Worm (Caenorhabditis elegans): Measurements from ENCODE around the gene F46H5.4.

- no peak for TF ChIP-seq pha-4 (tag; optimal IDR thresholded peaks at IDR 0.05)
- no peak for TF ChIP-seq zfh-2 (GFP tag; conservative IDR thresholded peaks at IDR 0.05)
- TF ChIP-seq lin-26 (GFP tag; IDR thresholded peaks at IDR 0.05) = no peak
- no peak for TF ChIP-seq madf-3 (GFP tag; IDR thresholded peaks at IDR 0.05)
- no peak for TF ChIP-seq die-1 (tag; optimal IDR thresholded peaks at IDR 0.05)
- TF ChIP-seq pbrm-1 (GFP tag; IDR thresholded peaks at IDR 0.05) = no peak
- TF ChIP-seq lin-35 (GFP tag; optimal IDR thresholded peaks at IDR 0.05) = no peak
- TF ChIP-seq bed-2 (GFP tag; IDR thresholded peaks at IDR 0.05) = no peak
- no peak for TF ChIP-seq aptf-2 (GFP tag; conservative IDR thresholded peaks at IDR 0.05)
- TF ChIP-seq F49E8.2 (tag; optimal IDR thresholded peaks at IDR 0.05; ENCODE audit: insufficient read depth) = no peak
- no peak for TF ChIP-seq ztf-6 (GFP tag; IDR thresholded peaks at IDR 0.05)
- no peak for TF ChIP-seq B0336.3 (GFP tag; IDR thresholded peaks at IDR 0.05)
- no peak for TF ChIP-seq ztf-25 (GFP tag; IDR thresholded peaks at IDR 0.05)
- no peak for TF ChIP-seq ceh-91 (GFP tag; IDR thresholded peaks at IDR 0.05)
Measured at ce11 chrX:7256891-7257290, 2.5 kb upstream of the F46H5.4 start, which contains the start of gene F46H5.5.
